Worm (Caenorhabditis elegans) whole organism, L1 larva: ENCODE data around the gene ifta-2.

ENCODE experiments used
- C04F5.9 ChIP-seq: sonication (generic microtip); optimal IDR thresholded peaks from 2 replicates; lab custom pipeline; 2016; ENCODE audit warnings: missing genetic modification characterization, missing compliant biosample characterization
- C16A3.4 ChIP-seq: fragments of 150-350 bp; optimal IDR thresholded peaks from 2 replicates; lab custom pipeline; 2014; ENCODE audit warnings: missing biosample characterization, missing genetic modification characterization
- C34B4.2 ChIP-seq: sonication (generic microtip); optimal IDR thresholded peaks from 2 replicates; lab custom pipeline; 2017; ENCODE audit warnings: mild to moderate bottlenecking, missing genetic modification characterization, missing compliant biosample characterization
- F16B12.6 ChIP-seq: fragments of 150-350 bp; optimal IDR thresholded peaks from 2 replicates; lab custom pipeline; 2014; ENCODE audit warnings: missing biosample characterization, missing genetic modification characterization
- Y116A8C.19 ChIP-seq: sonication (generic microtip); optimal IDR thresholded peaks from 2 replicates; lab custom pipeline; 2016; ENCODE audit warnings: missing compliant biosample characterization, missing genetic modification characterization, borderline replicate concordance
- alr-1 ChIP-seq: fragments of 200-800 bp; sonication (Bioruptor generic); optimal IDR thresholded peaks from 2 replicates; lab custom pipeline; 2018; ENCODE audit warnings: borderline replicate concordance, mild to moderate bottlenecking, missing genetic modification characterization, missing compliant biosample characterization
- aly-2 ChIP-seq: fragments of 150-350 bp; optimal IDR thresholded peaks from 2 replicates; lab custom pipeline; 2014; ENCODE audit warnings: missing biosample characterization, missing genetic modification characterization
- blmp-1 ChIP-seq: fragments of 150-350 bp; optimal IDR thresholded peaks from 2 replicates; lab custom pipeline; 2014; ENCODE audit warnings: missing biosample characterization, missing genetic modification characterization
- ceh-63 ChIP-seq: fragments of 200-800 bp; sonication (Bioruptor generic); optimal IDR thresholded peaks from 2 replicates; lab custom pipeline; 2018; ENCODE audit warnings: mild to moderate bottlenecking, missing genetic modification characterization, missing compliant biosample characterization
- ceh-8 ChIP-seq: fragments of 200-800 bp; sonication (Bioruptor generic); optimal IDR thresholded peaks from 2 replicates; lab custom pipeline; 2018; ENCODE audit warnings: mild to moderate bottlenecking, missing genetic modification characterization, moderate library complexity, missing compliant biosample characterization
- ceh-82 ChIP-seq, 3 experiments: fragments of 150-350 bp in 1 of 3; sonication (generic microtip) in 2 of 3; optimal IDR thresholded peaks; 2 replicates each; lab custom pipeline; 2014 to 2017; ENCODE audit warnings: missing biosample characterization in 3 of 3, missing genetic modification characterization in 3 of 3
- ceh-90 ChIP-seq: sonication (generic microtip); optimal IDR thresholded peaks from 2 replicates; lab custom pipeline; 2016; ENCODE audit warnings: missing genetic modification characterization, missing compliant biosample characterization
- dpl-1 ChIP-seq, 3 experiments: fragments of 150-350 bp in 2 of 3; sonication (generic microtip) in 1 of 3; optimal IDR thresholded peaks; 2 replicates each; lab custom pipeline; 2014 to 2017; ENCODE audit warnings: missing biosample characterization in 3 of 3, missing genetic modification characterization in 3 of 3, missing genetic modification reagents in 3 of 3
- dsc-1 ChIP-seq: sonication (generic microtip); optimal IDR thresholded peaks from 2 replicates; lab custom pipeline; 2016; ENCODE audit warnings: mild to moderate bottlenecking, missing genetic modification characterization, missing compliant biosample characterization
- efl-1 ChIP-seq, 4 experiments: fragments of 150-350 bp; optimal IDR thresholded peaks in 3 of 4; peaks in 1 of 4; 1 replicate in 1 of 4; 2 replicates in 3 of 4; lab custom pipeline; 2014; ENCODE audit warnings: missing biosample characterization in 2 of 4, missing genetic modification characterization in 2 of 4, missing genetic modification reagents in 2 of 4
- efl-3 ChIP-seq: fragments of 200-800 bp; sonication (Bioruptor generic); optimal IDR thresholded peaks from 2 replicates; lab custom pipeline; 2018; ENCODE audit warnings: mild to moderate bottlenecking, missing genetic modification characterization, missing compliant biosample characterization
- fkh-10 ChIP-seq: sonication (generic microtip); optimal IDR thresholded peaks from 2 replicates; lab custom pipeline; 2017; ENCODE audit warnings: missing biosample characterization, missing genetic modification reagents, missing genetic modification characterization
- fkh-4 ChIP-seq: sonication (generic microtip); optimal IDR thresholded peaks from 2 replicates; lab custom pipeline; 2016; ENCODE audit warnings: missing compliant biosample characterization, missing genetic modification characterization, borderline replicate concordance
- fos-1 ChIP-seq: fragments of 150-350 bp; optimal IDR thresholded peaks from 2 replicates; lab custom pipeline; 2014; ENCODE audit warnings: missing biosample characterization, missing genetic modification characterization
- hlh-17 ChIP-seq: fragments of 200-800 bp; sonication (Bioruptor generic); optimal IDR thresholded peaks from 2 replicates; lab custom pipeline; 2018; ENCODE audit warnings: missing genetic modification characterization, mild to moderate bottlenecking, missing compliant biosample characterization, moderate library complexity, borderline replicate concordance
- isw-1 ChIP-seq: fragments of 200-800 bp; sonication (Bioruptor generic); IDR thresholded peaks from 2 replicates; pipeline ENCODE4 v1.3.6; 2022; ENCODE audit warnings: missing genetic modification characterization, missing compliant biosample characterization
- lin-13 ChIP-seq: fragments of 150-350 bp; optimal IDR thresholded peaks from 2 replicates; lab custom pipeline; 2014; ENCODE audit warnings: missing biosample characterization, missing genetic modification reagents, missing genetic modification characterization
- lin-14 ChIP-seq: fragments of 200-800 bp; sonication (Bioruptor generic); optimal IDR thresholded peaks from 2 replicates; lab custom pipeline; 2018; ENCODE audit warnings: mild to moderate bottlenecking, missing genetic modification characterization, moderate library complexity, missing compliant biosample characterization
- lin-35 ChIP-seq, 2 experiments: fragments of 150-350 bp; optimal IDR thresholded peaks; 2 replicates each; lab custom pipeline; 2014; ENCODE audit warnings: missing biosample characterization in 2 of 2, missing genetic modification characterization in 2 of 2, missing genetic modification reagents in 2 of 2
- lsy-2 ChIP-seq, 2 experiments: fragments of 150-350 bp; optimal IDR thresholded peaks; 2 replicates each; lab custom pipeline; 2014; ENCODE audit warnings: missing biosample characterization in 2 of 2, missing genetic modification characterization in 2 of 2
- mdl-1 ChIP-seq, 2 experiments: fragments of 150-350 bp; optimal IDR thresholded peaks; 2 replicates each; lab custom pipeline; 2014 to 2017; ENCODE audit warnings: missing biosample characterization in 2 of 2, missing genetic modification characterization in 2 of 2, inconsistent platforms in 1 of 2
- mep-1 ChIP-seq: fragments of 150-350 bp; optimal IDR thresholded peaks from 2 replicates; lab custom pipeline; 2014; ENCODE audit warnings: missing biosample characterization, missing genetic modification characterization
- nhr-12 ChIP-seq: sonication (generic microtip); optimal IDR thresholded peaks from 2 replicates; lab custom pipeline; 2017; ENCODE audit warnings: missing biosample characterization, missing genetic modification characterization
- nhr-20 ChIP-seq: sonication (generic microtip); optimal IDR thresholded peaks from 2 replicates; lab custom pipeline; 2016; ENCODE audit warnings: mild to moderate bottlenecking, missing genetic modification characterization, missing compliant biosample characterization
- nhr-237 ChIP-seq: fragments of 150-350 bp; optimal IDR thresholded peaks from 2 replicates; lab custom pipeline; 2014; ENCODE audit warnings: missing biosample characterization, missing genetic modification characterization
- nhr-28 ChIP-seq: fragments of 150-350 bp; optimal IDR thresholded peaks from 2 replicates; lab custom pipeline; 2014; ENCODE audit warnings: missing biosample characterization, missing genetic modification characterization
- nhr-47 ChIP-seq: sonication (generic microtip); optimal IDR thresholded peaks from 2 replicates; lab custom pipeline; 2016; ENCODE audit warnings: mild to moderate bottlenecking, missing genetic modification characterization, moderate library complexity, missing compliant biosample characterization
- nhr-71 ChIP-seq: sonication (generic microtip); optimal IDR thresholded peaks from 2 replicates; lab custom pipeline; 2016; ENCODE audit warnings: mild to moderate bottlenecking, missing genetic modification characterization, moderate library complexity, missing compliant biosample characterization
- nhr-85 ChIP-seq: sonication (generic microtip); peaks from one replicate; lab custom pipeline; 2016; ENCODE audit warnings: missing genetic modification characterization, inconsistent platforms, missing compliant biosample characterization
- nhr-90 ChIP-seq: sonication (generic microtip); optimal IDR thresholded peaks from 2 replicates; lab custom pipeline; 2016; ENCODE audit warnings: mild to moderate bottlenecking, missing genetic modification characterization, missing compliant biosample characterization; ENCODE audit not compliant: poor library complexity
- pax-3 ChIP-seq: fragments of 200-800 bp; sonication (Bioruptor generic); optimal IDR thresholded peaks from 2 replicates; lab custom pipeline; 2018; ENCODE audit warnings: mild to moderate bottlenecking, missing genetic modification characterization, moderate library complexity, missing compliant biosample characterization
- rnt-1 ChIP-seq: sonication (generic microtip); optimal IDR thresholded peaks from 2 replicates; lab custom pipeline; 2016; ENCODE audit warnings: mild to moderate bottlenecking, missing genetic modification characterization, moderate library complexity, missing compliant biosample characterization
- skn-1 ChIP-seq: fragments of 150-350 bp; optimal IDR thresholded peaks from 2 replicates; lab custom pipeline; 2014; ENCODE audit warnings: missing biosample characterization, missing genetic modification characterization
- snu-23 ChIP-seq: sonication (generic microtip); optimal IDR thresholded peaks from 2 replicates; lab custom pipeline; 2016; ENCODE audit warnings: missing genetic modification characterization, missing compliant biosample characterization
- swsn-7 ChIP-seq: sonication (generic microtip); optimal IDR thresholded peaks from 2 replicates; lab custom pipeline; 2016; ENCODE audit warnings: missing genetic modification characterization, missing compliant biosample characterization
- tbx-2 ChIP-seq: sonication (generic microtip); optimal IDR thresholded peaks from 2 replicates; lab custom pipeline; 2016; ENCODE audit warnings: missing genetic modification characterization, missing compliant biosample characterization
- xbp-1 ChIP-seq: sonication (generic microtip); optimal IDR thresholded peaks from 2 replicates; lab custom pipeline; 2016; ENCODE audit warnings: missing genetic modification characterization, missing compliant biosample characterization
- zip-4 ChIP-seq: fragments of 200-800 bp; sonication (Bioruptor generic); optimal IDR thresholded peaks from 2 replicates; lab custom pipeline; 2018; ENCODE audit warnings: mild to moderate bottlenecking, missing genetic modification characterization, moderate library complexity, missing compliant biosample characterization

The ifta-2 gene

ce11 chrIV:17269042-17269441 is 32.8 kb downstream of the ifta-2 start, which contains the start of gene atgp-1:
Gene atgp-1, plus strand, starts transcription at chrIV:17269342.
- TF ChIP-seq ceh-90 (no peak), nhr-85 (tag; lab: Kevin White, UChicago) (peak; percentile 63), Y116A8C.19 (no peak), nhr-28 (tag; lab: Kevin White, UChicago) (no peak)

- TF ChIP-seq skn-1 (peak; percentile 63), nhr-12 (no peak), snu-23 (peak; percentile 64), dsc-1 (peak; percentile 10), lin-13 (no peak), fos-1 (tag; lab: Kevin White, UChicago) (peak; percentile 5), C04F5.9 (tag; lab: Kevin White, UChicago) (no peak), F16B12.6 (tag; lab: Kevin White, UChicago) (peak; percentile 21), nhr-28 (tag; lab: Kevin White, UChicago) (no peak), lin-14 (peak; percentile 81), lsy-2 (tag; optimal IDR thresholded peaks at IDR 0.05; lab: Kevin White, UChicago) (peak in 1 of 2 experiments; percentile 64), zip-4 (no peak), nhr-47 (tag; lab: Kevin White, UChicago) (peak; percentile 38), hlh-17 (GFP tag; lab: Kevin White, UChicago) (no peak), nhr-71 (tag; lab: Kevin White, UChicago) (peak; percentile 53), tbx-2 (peak; percentile 10), C16A3.4 (tag; lab: Kevin White, UChicago) (no peak), mdl-1 (tag; optimal IDR thresholded peaks at IDR 0.05; lab: Kevin White, UChicago) (no peak), rnt-1 (tag; lab: Kevin White, UChicago) (peak; percentile 37), pax-3 (tag; lab: Kevin White, UChicago) (no peak), fkh-4 (tag; lab: Kevin White, UChicago) (no peak), swsn-7 (tag; lab: Kevin White, UChicago) (peak; percentile 46), xbp-1 (tag; lab: Kevin White, UChicago) (peak; percentile 10), C34B4.2 (tag; lab: Kevin White, UChicago) (no peak), aly-2 (no peak), dpl-1 (GFP tag; optimal IDR thresholded peaks at IDR 0.05; lab: Kevin White, UChicago) (peak in 1 of 3 experiments; percentile 34), nhr-90 (tag; lab: Kevin White, UChicago) (peak; percentile 21), alr-1 (no peak), ceh-63 (GFP tag; lab: Kevin White, UChicago) (no peak), blmp-1 (tag; lab: Kevin White, UChicago) (peak; percentile 56), efl-3 (GFP tag; lab: Kevin White, UChicago) (no peak), isw-1 (GFP tag; lab: Robert Waterston, UW) (no peak), nhr-85 (tag; lab: Kevin White, UChicago) (no peak), ceh-8 (GFP tag; lab: Kevin White, UChicago) (no peak), fkh-10 (no peak), nhr-237 (no peak), nhr-20 (tag; lab: Kevin White, UChicago) (peak; percentile 1), ceh-82 (tag; optimal IDR thresholded peaks at IDR 0.05; lab: Kevin White, UChicago) (peak; percentile 0 to 64 (median 11)), efl-1 (optimal IDR thresholded peaks at IDR 0.05; lab: Kevin White, UChicago) (peak; percentile 47 to 71), efl-1 (GFP tag; optimal IDR thresholded peaks at IDR 0.05 in 1 of 2; lab: Kevin White, UChicago) (peak; percentile 23 to 37), lin-35 (GFP tag; optimal IDR thresholded peaks at IDR 0.05; lab: Kevin White, UChicago) (peak; percentile 32 to 39), mep-1 (tag; lab: Kevin White, UChicago) (peak; percentile 82)
Observed at ce11 chrIV:17268628-17269027, 33.2 kb downstream of the ifta-2 start.
